Worm (Caenorhabditis elegans): Measurements from ENCODE around the gene F35E8.10.

DNA sequence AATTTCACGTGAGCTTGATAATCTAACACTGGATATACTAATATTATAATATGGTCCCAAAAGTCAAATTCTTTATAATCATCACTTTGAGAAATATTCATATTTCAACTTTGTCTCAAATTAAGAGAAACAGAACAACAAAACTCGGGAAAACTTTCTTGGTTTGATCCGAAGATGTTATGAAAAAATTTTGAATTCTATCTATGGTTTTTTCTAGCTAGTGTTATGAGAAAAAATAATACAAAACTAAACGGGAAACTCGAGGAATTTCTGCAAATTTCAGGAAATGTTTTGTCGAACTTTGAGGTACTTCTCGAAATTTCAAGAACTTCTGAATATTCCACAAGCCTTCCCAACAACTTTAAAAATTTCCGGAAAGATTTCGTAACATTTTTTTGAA, 30.7 kb upstream of the F35E8.10 start, which contains the start of gene srw-59:
- TF ChIP-seq unc-39 (tag; optimal IDR thresholded peaks at IDR 0.05) (no peak), pqm-1 (tag; optimal IDR thresholded peaks at IDR 0.05) (no peak), F44E2.7 (GFP tag; IDR thresholded peaks at IDR 0.05) (no peak), vab-7 (GFP tag; IDR thresholded peaks at IDR 0.05) (no peak), gei-8 (GFP tag; optimal IDR thresholded peaks at IDR 0.05) (no peak), mdt-29 (GFP tag; IDR thresholded peaks at IDR 0.05) (no peak), madf-5 (GFP tag; IDR thresholded peaks at IDR 0.05) (no peak), R02D3.7 (tag; optimal IDR thresholded peaks at IDR 0.05) (no peak), mdl-1 (tag; optimal IDR thresholded peaks at IDR 0.05) (no peak)

Data from whole organism, L4 larva.